Fruit fly (Drosophila melanogaster) whole organism, embryonic: ENCODE measurements around the gene Cyp12a4.

ENCODE experiments used
- CG13775 ChIP-seq: fragments of 200-800 bp; sonication (Bioruptor generic); optimal IDR thresholded peaks from 3 replicates; lab custom pipeline; 2017; ENCODE audit warnings: missing biosample characterization, mild to moderate bottlenecking, missing genetic modification characterization
- CG14014 ChIP-seq: fragments of 200-800 bp; sonication (Bioruptor generic); IDR thresholded peaks from 2 replicates; pipeline ENCODE4 v1.3.6; 2022; ENCODE audit warnings: missing biosample characterization, missing genetic modification characterization
- CG15601 ChIP-seq: fragments of 200-800 bp; sonication (Bioruptor generic); optimal IDR thresholded peaks from 3 replicates; lab custom pipeline; 2019; ENCODE audit warnings: missing biosample characterization, mild to moderate bottlenecking, missing genetic modification characterization, moderate library complexity
- CG1603 ChIP-seq: fragments of 200-800 bp; sonication (Bioruptor generic); optimal IDR thresholded peaks from 2 replicates; lab custom pipeline; 2019; ENCODE audit warnings: missing biosample characterization, mild to moderate bottlenecking, missing genetic modification characterization, moderate library complexity
- CG17186 ChIP-seq: fragments of 200-800 bp; sonication (Bioruptor generic); optimal IDR thresholded peaks from 3 replicates; lab custom pipeline; 2017; ENCODE audit warnings: missing biosample characterization, missing genetic modification reagents, missing genetic modification characterization
- CG17912 ChIP-seq: fragments of 200-800 bp; sonication (Bioruptor generic); optimal IDR thresholded peaks from 2 replicates; lab custom pipeline; 2018; ENCODE audit warnings: missing biosample characterization, mild to moderate bottlenecking, missing genetic modification characterization
- CG18599 ChIP-seq: fragments of 200-800 bp; sonication (Bioruptor generic); optimal IDR thresholded peaks from 3 replicates; lab custom pipeline; 2017; ENCODE audit warnings: missing biosample characterization, missing genetic modification characterization, mild to moderate bottlenecking, moderate library complexity, missing genetic modification reagents
- CG2129 ChIP-seq: fragments of 200-800 bp; sonication (Bioruptor generic); IDR thresholded peaks from 2 replicates; pipeline ENCODE4 v1.3.6; 2022; ENCODE audit warnings: missing biosample characterization, missing genetic modification characterization; ENCODE audit not compliant: partially characterized antibody
- CG2202 ChIP-seq: fragments of 200-800 bp; sonication (Bioruptor generic); optimal IDR thresholded peaks from 2 replicates; lab custom pipeline; 2018; ENCODE audit warnings: missing biosample characterization, mild to moderate bottlenecking, missing genetic modification characterization
- CG4282 ChIP-seq: fragments of 200-800 bp; sonication (Bioruptor generic); optimal IDR thresholded peaks from 2 replicates; lab custom pipeline; 2016; ENCODE audit warnings: missing biosample characterization, missing genetic modification characterization
- CG43689 ChIP-seq: fragments of 200-800 bp; sonication (Bioruptor generic); IDR thresholded peaks from 2 replicates; pipeline ENCODE4 v1.3.6; 2022; ENCODE audit warnings: missing biosample characterization, missing genetic modification characterization
- CG4820 ChIP-seq: fragments of 200-800 bp; sonication (Bioruptor generic); optimal IDR thresholded peaks from 3 replicates; lab custom pipeline; 2016; ENCODE audit warnings: missing biosample characterization, missing genetic modification characterization
- CG5180 ChIP-seq: fragments of 200-800 bp; sonication (Bioruptor generic); optimal IDR thresholded peaks from 3 replicates; lab custom pipeline; 2017; ENCODE audit warnings: missing biosample characterization, missing genetic modification characterization, mild to moderate bottlenecking, moderate library complexity, missing genetic modification reagents
- CG5245 ChIP-seq: fragments of 200-800 bp; sonication (Bioruptor generic); optimal IDR thresholded peaks from 3 replicates; lab custom pipeline; 2016; ENCODE audit warnings: missing biosample characterization, missing genetic modification characterization
- CG7786 ChIP-seq: fragments of 200-800 bp; sonication (Bioruptor generic); optimal IDR thresholded peaks from 2 replicates; lab custom pipeline; 2016; ENCODE audit warnings: missing biosample characterization, missing genetic modification characterization
- CG9727 ChIP-seq: fragments of 200-800 bp; sonication (Bioruptor generic); optimal IDR thresholded peaks from 3 replicates; lab custom pipeline; 2017; ENCODE audit warnings: missing biosample characterization, mild to moderate bottlenecking, missing genetic modification characterization
- CoRest ChIP-seq: fragments of 200-800 bp; sonication (Bioruptor generic); optimal IDR thresholded peaks from 3 replicates; lab custom pipeline; 2018; ENCODE audit warnings: missing biosample characterization, mild to moderate bottlenecking, missing genetic modification characterization, moderate library complexity
- CrebB ChIP-seq: fragments of 200-800 bp; sonication (Bioruptor generic); optimal IDR thresholded peaks from 3 replicates; lab custom pipeline; 2018; ENCODE audit warnings: missing biosample characterization, mild to moderate bottlenecking, missing genetic modification characterization
- Dp ChIP-seq: fragments of 200-800 bp; sonication (Bioruptor generic); optimal IDR thresholded peaks from 2 replicates; lab custom pipeline; 2018; ENCODE audit warnings: missing biosample characterization, mild to moderate bottlenecking, missing genetic modification characterization, moderate library complexity
- Fer1 ChIP-seq: fragments of 200-800 bp; sonication (Bioruptor generic); optimal IDR thresholded peaks from 2 replicates; lab custom pipeline; 2017; ENCODE audit warnings: missing biosample characterization, mild to moderate bottlenecking, missing genetic modification characterization
- Fer2 ChIP-seq: fragments of 200-800 bp; sonication (Bioruptor generic); optimal IDR thresholded peaks from 2 replicates; lab custom pipeline; 2018; ENCODE audit warnings: missing biosample characterization, mild to moderate bottlenecking, missing genetic modification characterization, moderate library complexity
- HLH3B ChIP-seq: fragments of 200-800 bp; sonication (Bioruptor generic); IDR thresholded peaks from 2 replicates; pipeline ENCODE4 v1.3.6; 2022; ENCODE audit warnings: missing biosample characterization, missing genetic modification characterization
- HLHmδ ChIP-seq: fragments of 200-800 bp; sonication (Bioruptor generic); optimal IDR thresholded peaks from 2 replicates; lab custom pipeline; 2018; ENCODE audit warnings: missing biosample characterization, mild to moderate bottlenecking, missing genetic modification characterization, moderate library complexity
- Kr ChIP-seq: fragments of 200-800 bp; sonication (Bioruptor generic); optimal IDR thresholded peaks from 2 replicates; lab custom pipeline; 2017; ENCODE audit warnings: missing biosample characterization, mild to moderate bottlenecking, missing genetic modification characterization
- Max ChIP-seq: fragments of 200-800 bp; sonication (Bioruptor generic); optimal IDR thresholded peaks from 2 replicates; lab custom pipeline; 2016; ENCODE audit warnings: missing biosample characterization, mild to moderate bottlenecking, missing genetic modification characterization
- Rfx ChIP-seq: fragments of 200-800 bp; sonication (Bioruptor generic); IDR thresholded peaks from 2 replicates; pipeline ENCODE4 v1.3.6; 2022; ENCODE audit warnings: missing biosample characterization, missing genetic modification characterization
- Taf1 ChIP-seq: fragments of 200-800 bp; sonication (Bioruptor generic); IDR thresholded peaks from 2 replicates; pipeline ENCODE4 v1.3.6; 2022; ENCODE audit warnings: missing biosample characterization, missing genetic modification characterization
- ara ChIP-seq: fragments of 200-800 bp; sonication (Bioruptor generic); IDR thresholded peaks from 2 replicates; pipeline ENCODE4 v1.3.6; 2022; ENCODE audit warnings: missing biosample characterization, missing genetic modification characterization
- cas ChIP-seq: fragments of 200-800 bp; sonication (Bioruptor generic); IDR thresholded peaks from 2 replicates; pipeline ENCODE4 v1.3.6; 2022; ENCODE audit warnings: missing biosample characterization, missing genetic modification characterization
- exex ChIP-seq: fragments of 200-800 bp; sonication (Bioruptor generic); optimal IDR thresholded peaks from 4 replicates; lab custom pipeline; 2018; ENCODE audit warnings: missing biosample characterization, mild to moderate bottlenecking, missing genetic modification characterization, moderate library complexity
- fd96Cb ChIP-seq: fragments of 200-800 bp; sonication (Bioruptor generic); optimal IDR thresholded peaks from 2 replicates; lab custom pipeline; 2018; ENCODE audit warnings: missing biosample characterization, mild to moderate bottlenecking, missing genetic modification characterization, moderate library complexity
- grn ChIP-seq: fragments of 200-800 bp; sonication (Bioruptor generic); optimal IDR thresholded peaks from 3 replicates; lab custom pipeline; 2017; ENCODE audit warnings: missing biosample characterization, missing genetic modification characterization
- hb ChIP-seq: fragments of 200-800 bp; sonication (Bioruptor generic); IDR thresholded peaks from 3 replicates; pipeline ENCODE4 v1.3.6; 2022; ENCODE audit warnings: missing biosample characterization, missing genetic modification characterization; ENCODE audit not compliant: partially characterized antibody
- hth ChIP-seq: fragments of >200 bp; optimal IDR thresholded peaks from 2 replicates; lab custom pipeline; 2017; ENCODE audit warnings: inconsistent platforms
- ind ChIP-seq: fragments of 200-800 bp; sonication (Bioruptor generic); optimal IDR thresholded peaks from 3 replicates; lab custom pipeline; 2016; ENCODE audit warnings: missing biosample characterization, missing genetic modification characterization
- jing ChIP-seq: fragments of 200-800 bp; sonication (Bioruptor generic); optimal IDR thresholded peaks from 2 replicates; lab custom pipeline; 2018; ENCODE audit warnings: missing biosample characterization, mild to moderate bottlenecking, missing genetic modification characterization
- ken ChIP-seq: fragments of 200-800 bp; sonication (Bioruptor generic); IDR thresholded peaks from 3 replicates; pipeline ENCODE4 v1.3.6; 2022; ENCODE audit warnings: missing biosample characterization, missing genetic modification characterization
- lab ChIP-seq: fragments of 200-800 bp; sonication (Bioruptor generic); optimal IDR thresholded peaks from 3 replicates; lab custom pipeline; 2017; ENCODE audit warnings: missing biosample characterization, missing genetic modification characterization, mild to moderate bottlenecking, moderate library complexity, missing genetic modification reagents
- lmd ChIP-seq: fragments of 200-800 bp; sonication (Bioruptor generic); IDR thresholded peaks from 2 replicates; pipeline ENCODE4 v1.3.6; 2022; ENCODE audit warnings: missing biosample characterization, missing genetic modification characterization
- mam ChIP-seq: fragments of 200-800 bp; sonication (Bioruptor generic); optimal IDR thresholded peaks from 3 replicates; lab custom pipeline; 2016; ENCODE audit warnings: missing biosample characterization, missing genetic modification characterization
- odd ChIP-seq: fragments of 200-800 bp; sonication (Bioruptor generic); optimal IDR thresholded peaks from 2 replicates; lab custom pipeline; 2017; ENCODE audit warnings: missing biosample characterization, mild to moderate bottlenecking, missing genetic modification characterization
- phol ChIP-seq: fragments of 200-800 bp; sonication (Bioruptor generic); optimal IDR thresholded peaks from 3 replicates; lab custom pipeline; 2018; ENCODE audit warnings: missing biosample characterization, mild to moderate bottlenecking, missing genetic modification characterization, moderate library complexity
- ranshi ChIP-seq: fragments of 200-800 bp; sonication (Bioruptor generic); IDR thresholded peaks from 2 replicates; pipeline ENCODE4 v1.3.6; 2022; ENCODE audit warnings: missing biosample characterization, missing genetic modification characterization
- sd ChIP-seq: fragments of 200-800 bp; sonication (Bioruptor generic); optimal IDR thresholded peaks from 3 replicates; lab custom pipeline; 2018; ENCODE audit warnings: missing biosample characterization, mild to moderate bottlenecking, missing genetic modification characterization, moderate library complexity
- seq ChIP-seq: fragments of 200-800 bp; sonication (Bioruptor generic); IDR thresholded peaks from 2 replicates; pipeline ENCODE4 v1.3.6; 2022; ENCODE audit warnings: missing biosample characterization, missing genetic modification characterization
- twi ChIP-seq: fragments of 200-800 bp; optimal IDR thresholded peaks from 2 replicates; lab custom pipeline; 2019; ENCODE audit warnings: missing biosample characterization, mild to moderate bottlenecking, missing genetic modification characterization, moderate library complexity
- wor ChIP-seq: fragments of 200-800 bp; sonication (Bioruptor generic); IDR thresholded peaks from 2 replicates; pipeline ENCODE4 v1.3.6; 2022; ENCODE audit warnings: missing biosample characterization, missing genetic modification characterization
- zfh1 ChIP-seq: fragments of 200-800 bp; sonication (Bioruptor generic); IDR thresholded peaks from 3 replicates; pipeline ENCODE4 v1.3.6; 2022; ENCODE audit warnings: missing biosample characterization, missing genetic modification characterization
- zfh2 ChIP-seq: fragments of 200-800 bp; sonication (Bioruptor generic); optimal IDR thresholded peaks from 2 replicates; lab custom pipeline; 2016; ENCODE audit warnings: missing biosample characterization, missing genetic modification characterization

The Cyp12a4 gene

dm6 chr3R:19147511-19148239, 12.7 kb downstream of the Cyp12a4 start, which contains the start of gene Ppcs (continued):
- peak; percentile 69 for TF ChIP-seq CG9727
- TF ChIP-seq Fer2 (tag; lab: Kevin White, UChicago): peak; percentile 50
- TF ChIP-seq seq (GFP tag; lab: Robert Waterston, UW): peak; percentile 72; the same call in 1 of the 2 replicates
- no peak for TF ChIP-seq Taf1
- TF ChIP-seq sd (tag; lab: Kevin White, UChicago): peak; percentile 51
- TF ChIP-seq mam (GFP tag; lab: Kevin White, UChicago): peak; percentile 64
- TF ChIP-seq CG4282: peak; percentile 24
- peak; percentile 69 for TF ChIP-seq lab (GFP tag; lab: Kevin White, UChicago)
- peak; percentile 65 for TF ChIP-seq CG7786 (GFP tag; lab: Kevin White, UChicago)
- peak; percentile 60 for TF ChIP-seq twi (tag; lab: Kevin White, UChicago)
- peak; percentile 65 for TF ChIP-seq CoRest (tag; lab: Kevin White, UChicago)
- TF ChIP-seq HLH3B (GFP tag; lab: Robert Waterston, UW): no peak; the same call in 1 of the 2 replicates
- TF ChIP-seq CG15601 (tag; lab: Kevin White, UChicago): peak; percentile 60
- TF ChIP-seq cas: no peak
- 0 out of 2 replicates have a peak, but pooled peaks have one; percentile 16 for TF ChIP-seq ranshi
- peak; percentile 73 for TF ChIP-seq zfh2 (GFP tag; lab: Kevin White, UChicago)
- TF ChIP-seq CG18599: peak; percentile 68
- no peak for TF ChIP-seq jing (GFP tag; lab: Kevin White, UChicago)
- TF ChIP-seq CG4820 (GFP tag; lab: Kevin White, UChicago): peak; percentile 32
- peak; percentile 73 for TF ChIP-seq phol (tag; lab: Kevin White, UChicago)
- no peak for TF ChIP-seq CrebB (tag; lab: Kevin White, UChicago)
- peak; percentile 57 for TF ChIP-seq exex (tag; lab: Kevin White, UChicago)
- TF ChIP-seq CG13775 (GFP tag; lab: Kevin White, UChicago): peak; percentile 69
- TF ChIP-seq CG2129 (GFP tag; lab: Robert Waterston, UW): no peak
- TF ChIP-seq zfh1 (GFP tag; lab: Robert Waterston, UW): 0 out of 3 replicates have a peak, but pooled peaks have one; percentile 7
- TF ChIP-seq Dp (GFP tag; lab: Kevin White, UChicago): peak; percentile 97
- peak; percentile 60 for TF ChIP-seq lmd (GFP tag; lab: Robert Waterston, UW)
- peak; percentile 50 for TF ChIP-seq HLHmδ (GFP tag; lab: Kevin White, UChicago)
- TF ChIP-seq Fer1 (GFP tag; lab: Kevin White, UChicago): peak; percentile 51
- TF ChIP-seq CG1603: peak; percentile 41
- TF ChIP-seq CG17186 (GFP tag; lab: Kevin White, UChicago): peak; percentile 83
- no peak for TF ChIP-seq ara (GFP tag; lab: Robert Waterston, UW)
- peak; percentile 14 for TF ChIP-seq CG2202 (tag; lab: Kevin White, UChicago)
- TF ChIP-seq ind (GFP tag; lab: Kevin White, UChicago): peak; percentile 66
- no peak for TF ChIP-seq wor
- no peak for TF ChIP-seq hth (lab: Kevin White, UChicago)
- peak; percentile 30 for TF ChIP-seq CG5180 (GFP tag; lab: Kevin White, UChicago)
- TF ChIP-seq CG43689: no peak
- TF ChIP-seq CG17912 (GFP tag; lab: Kevin White, UChicago): peak; percentile 20
- TF ChIP-seq grn (GFP tag; lab: Kevin White, UChicago): no peak
- TF ChIP-seq Rfx (GFP tag; lab: Robert Waterston, UW): peak; percentile 60
- no peak; the same call in 1 of the 2 replicates for TF ChIP-seq CG14014 (GFP tag; lab: Robert Waterston, UW)
- TF ChIP-seq odd: peak; percentile 30
- no peak for TF ChIP-seq ken (GFP tag; lab: Robert Waterston, UW)
- peak; percentile 88 for TF ChIP-seq Max (GFP tag; lab: Kevin White, UChicago)
- TF ChIP-seq hb (GFP tag; lab: Robert Waterston, UW): no peak
- no peak for TF ChIP-seq Kr (GFP tag; lab: Kevin White, UChicago)
- TF ChIP-seq fd96Cb: peak; percentile 30
- no peak for TF ChIP-seq CG5245 (GFP tag; lab: Kevin White, UChicago)
